Worm (Caenorhabditis elegans): ENCODE results near the gene hal-2.

hal-2 gene

DNA sequence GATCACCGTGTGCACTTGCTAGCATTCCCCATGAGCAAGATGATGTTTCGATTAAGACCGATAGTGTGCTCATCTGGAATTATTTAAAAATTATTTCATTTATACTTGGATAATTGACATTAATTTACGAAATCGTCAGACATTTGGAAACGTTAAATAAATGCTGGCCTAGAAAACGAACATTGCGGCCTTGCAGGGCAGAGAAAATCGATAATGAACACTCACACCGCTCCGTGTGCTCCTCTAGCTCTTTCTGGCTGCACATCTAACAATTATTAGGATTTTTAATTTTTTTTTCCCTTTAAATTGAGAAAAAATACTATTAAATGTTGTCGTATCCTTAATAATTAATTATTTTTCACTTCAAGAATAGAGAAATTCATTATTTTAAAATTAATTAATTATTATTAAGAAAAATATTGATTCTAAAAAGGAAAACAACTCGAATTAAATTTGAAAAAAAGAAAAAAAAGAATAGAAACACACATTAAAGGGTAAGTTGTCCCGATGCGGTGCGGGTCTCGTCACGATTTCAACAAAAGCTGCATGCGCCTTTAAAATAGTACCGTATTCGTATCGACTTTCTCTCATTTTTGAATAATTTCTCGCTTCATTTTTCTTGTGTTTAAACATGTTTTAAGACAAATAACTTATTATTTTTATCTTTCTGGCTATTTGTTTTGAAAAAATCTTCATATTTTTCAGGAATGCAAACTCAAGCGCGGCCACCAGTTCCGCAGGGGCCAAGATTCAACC is 31.5 kb upstream of the hal-2 start, which contains the start of the genes gtf-2H3 and ham-3:
TSS of gene gtf-2H3 (minus strand) at position 73 of the 756 bp plus-strand sequence.
TSS of gene ham-3 (plus strand) at position 706 of the 756 bp plus-strand sequence.
- TF ChIP-seq pqm-1 (tag; optimal IDR thresholded peaks at IDR 0.05): no peak
- peak; percentile 16 for TF ChIP-seq unc-42 (tag; optimal IDR thresholded peaks at IDR 0.05)
- TF ChIP-seq ceh-48 (tag; optimal IDR thresholded peaks at IDR 0.05): peak; percentile 90
- TF ChIP-seq ceh-31 (tag; optimal IDR thresholded peaks at IDR 0.05): peak; percentile 28

DNA sequence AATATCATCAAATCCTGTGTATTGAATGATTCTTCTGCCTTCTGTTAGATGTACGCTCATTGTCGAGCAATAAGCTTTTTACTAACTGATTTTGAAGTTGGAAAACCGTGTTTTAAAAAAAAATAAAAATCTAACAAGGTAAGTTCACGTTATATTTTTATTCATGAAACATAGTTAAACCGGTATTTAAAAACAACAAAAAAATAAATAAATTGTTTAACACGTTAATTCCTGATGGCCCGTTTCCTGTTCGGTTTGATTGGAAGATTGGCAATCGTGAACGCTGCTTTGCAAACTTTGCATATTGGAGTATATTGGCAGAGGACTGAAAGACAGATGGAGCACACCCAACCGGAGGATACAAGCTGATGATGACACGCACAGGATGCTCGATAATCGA is 30.1 kb upstream of the hal-2 start, which contains the start of gene ZK1128.3:
TSS of gene ZK1128.3 (minus strand) at position 101 of the 400 bp plus-strand sequence.
- no peak for TF ChIP-seq pat-9 (tag; optimal IDR thresholded peaks at IDR 0.05)
- no peak for TF ChIP-seq hlh-13 (GFP tag; optimal IDR thresholded peaks at IDR 0.05)
- TF ChIP-seq dve-1 (tag; optimal IDR thresholded peaks at IDR 0.05): no peak
- TF ChIP-seq C08G9.2 (tag; optimal IDR thresholded peaks at IDR 0.05): no peak
- TF ChIP-seq pha-2 (tag; optimal IDR thresholded peaks at IDR 0.05): no peak
- TF ChIP-seq ceh-31 (tag; optimal IDR thresholded peaks at IDR 0.05): no peak
- no peak for TF ChIP-seq ref-2 (tag; optimal IDR thresholded peaks at IDR 0.05)

DNA sequence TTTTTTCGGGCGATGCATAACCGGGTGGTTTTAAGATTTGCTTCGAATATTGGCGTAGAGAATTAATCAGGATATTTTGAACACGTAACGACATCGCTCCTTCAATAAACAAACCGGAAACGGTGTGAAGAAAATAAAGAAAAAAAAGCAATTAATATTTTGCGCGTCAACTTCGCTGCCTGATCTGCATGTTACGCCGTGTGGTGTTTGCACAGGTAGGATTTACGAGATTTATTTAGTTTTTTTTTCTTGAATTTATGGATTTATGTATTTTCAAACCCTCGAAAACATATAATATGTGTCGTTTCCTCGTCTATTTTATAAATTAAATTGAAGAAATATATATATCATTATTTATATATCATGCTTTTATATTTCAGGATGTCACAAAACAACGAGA is 25.9 kb upstream of the hal-2 start, which contains the start of the genes ZK1128.1 and mett-10:
TSS of gene ZK1128.1 (minus strand) at position 99 of the 400 bp plus-strand sequence.
TSS of gene mett-10 (plus strand) at position 375 of the 400 bp plus-strand sequence.
- TF ChIP-seq unc-42 (tag; optimal IDR thresholded peaks at IDR 0.05) (peak; percentile 13), C08G9.2 (tag; optimal IDR thresholded peaks at IDR 0.05) (no peak), fkh-6 (tag; optimal IDR thresholded peaks at IDR 0.05) (no peak)

DNA sequence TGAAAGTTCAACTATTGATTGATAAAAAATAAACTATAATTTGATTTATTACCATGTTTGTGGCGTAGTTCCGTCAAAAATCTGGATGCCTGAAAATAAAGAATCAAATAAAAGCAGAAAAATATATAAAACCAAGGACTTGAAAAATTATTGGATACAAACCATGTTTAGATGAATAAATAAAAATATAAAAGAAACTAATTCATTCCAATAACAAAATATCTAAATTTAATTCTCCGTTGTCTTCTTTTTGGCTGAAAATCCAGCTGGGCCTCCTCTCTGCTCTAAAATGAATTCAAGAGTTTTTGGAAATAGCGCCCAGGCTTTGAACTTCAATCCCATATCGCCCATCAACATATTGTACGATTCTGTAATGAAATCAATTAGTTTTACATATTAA is 24.2 kb upstream of the hal-2 start, which contains the start of gene vps-29:
TSS of gene vps-29 (minus strand) at position 101 of the 400 bp plus-strand sequence.
- TF ChIP-seq ceh-2 (tag; optimal IDR thresholded peaks at IDR 0.05): no peak
- TF ChIP-seq tbx-2 (tag; optimal IDR thresholded peaks at IDR 0.05): no peak
- no peak for TF ChIP-seq lim-6 (tag; optimal IDR thresholded peaks at IDR 0.05)

DNA sequence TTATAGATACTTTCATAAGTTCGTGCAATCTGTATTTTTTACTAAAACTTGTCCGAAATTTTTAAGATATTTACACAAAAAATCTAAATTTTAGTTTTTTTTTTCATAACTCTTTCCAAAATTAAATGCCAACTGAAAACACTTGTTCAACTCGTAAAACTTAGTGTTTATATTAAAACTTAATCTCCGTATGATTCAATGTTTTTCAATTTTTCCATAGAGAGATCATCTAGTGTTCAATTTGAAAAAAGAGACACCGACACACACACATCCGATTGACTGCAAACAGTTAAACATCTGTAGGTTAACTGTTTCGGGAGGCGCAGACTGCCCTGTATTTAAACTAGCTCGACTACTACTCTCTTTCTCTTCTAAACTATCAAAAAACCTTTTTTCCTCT is 20.3 kb upstream of the hal-2 start, which contains the start of gene T16H12.9:
TSS of gene T16H12.9 (plus strand) at position 301 of the 400 bp plus-strand sequence.
- TF ChIP-seq ceh-22 (tag; optimal IDR thresholded peaks at IDR 0.05): no peak

DNA sequence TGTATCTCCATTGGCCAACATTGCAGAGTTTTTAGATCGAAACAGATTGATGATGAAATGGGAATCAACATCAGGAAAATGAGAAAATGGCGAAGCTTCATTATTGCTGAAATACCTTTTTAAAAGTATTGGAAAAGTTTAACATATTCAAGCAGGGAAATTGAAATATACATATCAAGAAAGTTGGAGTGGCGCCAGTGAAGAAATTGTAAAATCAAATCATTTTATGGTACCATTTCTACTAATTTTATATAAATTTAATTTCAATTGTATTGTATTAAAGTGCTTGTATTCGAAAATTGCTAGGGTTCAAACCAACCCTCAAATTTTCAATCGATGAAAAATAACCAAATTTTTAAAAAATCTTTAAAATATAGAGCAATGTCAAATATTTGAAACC is 17.7 kb upstream of the hal-2 start, which contains the start of gene srt-55:
TSS of gene srt-55 (minus strand) at position 101 of the 400 bp plus-strand sequence.
- no peak for TF ChIP-seq Y22D7AL.16 (tag; optimal IDR thresholded peaks at IDR 0.05)
- no peak for TF ChIP-seq ztf-16 (tag; optimal IDR thresholded peaks at IDR 0.05)
- TF ChIP-seq hlh-30 (tag; optimal IDR thresholded peaks at IDR 0.05; ENCODE audit: insufficient read depth): no peak
- TF ChIP-seq zip-5 (tag; optimal IDR thresholded peaks at IDR 0.05): no peak
- TF ChIP-seq lin-11 (tag; optimal IDR thresholded peaks at IDR 0.05): no peak
- TF ChIP-seq hlh-6 (tag; optimal IDR thresholded peaks at IDR 0.05): no peak
- no peak for TF ChIP-seq ceh-30 (tag; optimal IDR thresholded peaks at IDR 0.05)
- TF ChIP-seq dmd-4 (tag; optimal IDR thresholded peaks at IDR 0.05; ENCODE audit: borderline replicate concordance): no peak
- no peak for TF ChIP-seq ceh-34 (tag; optimal IDR thresholded peaks at IDR 0.05)
- no peak for TF ChIP-seq K02D7.2 (tag; optimal IDR thresholded peaks at IDR 0.05)

DNA sequence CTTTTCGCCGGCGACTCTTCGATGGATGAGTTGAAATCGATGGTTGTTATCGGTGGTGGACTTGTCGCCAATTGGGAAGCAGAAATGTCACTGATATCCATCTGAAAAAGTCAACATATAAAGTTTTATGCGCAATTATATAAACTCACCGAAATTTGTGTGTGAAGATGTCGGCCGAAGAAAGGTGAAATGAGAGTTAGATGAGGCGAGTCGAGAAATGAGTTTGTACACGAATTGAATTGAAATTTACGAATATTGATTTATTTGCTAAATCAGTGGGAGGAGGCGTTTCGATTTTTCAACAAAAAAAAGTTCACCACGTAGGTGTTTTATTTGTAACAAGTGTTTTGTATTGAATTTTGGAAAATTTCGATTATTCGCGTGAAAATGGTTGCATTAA is 12.6 kb upstream of the hal-2 start, which contains the start of gene kel-10:
TSS of gene kel-10 (minus strand) at position 101 of the 400 bp plus-strand sequence.
- TF ChIP-seq pag-3 (tag; optimal IDR thresholded peaks at IDR 0.05; ENCODE audit: borderline replicate concordance) (no peak), hlh-8 (tag; optimal IDR thresholded peaks at IDR 0.05) (no peak), madf-2 (tag; optimal IDR thresholded peaks at IDR 0.05) (no peak), tbx-7 (tag; optimal IDR thresholded peaks at IDR 0.05) (no peak), C08G9.2 (tag; optimal IDR thresholded peaks at IDR 0.05) (no peak), pat-9 (tag; optimal IDR thresholded peaks at IDR 0.05) (no peak), ceh-34 (tag; optimal IDR thresholded peaks at IDR 0.05) (no peak), dmd-4 (tag; optimal IDR thresholded peaks at IDR 0.05; ENCODE audit: borderline replicate concordance) (no peak), fkh-6 (tag; optimal IDR thresholded peaks at IDR 0.05) (no peak), pha-4 (tag; optimal IDR thresholded peaks at IDR 0.05) (no peak), pqm-1 (tag; optimal IDR thresholded peaks at IDR 0.05) (no peak)
